Worm (Caenorhabditis elegans) whole organism, L2 larva: ENCODE data around the gene K04C1.5.

Source experiments
- C34F6.9 ChIP-seq: fragments of 150-350 bp; optimal IDR thresholded peaks from 2 replicates; lab custom pipeline; 2014; ENCODE audit warnings: missing biosample characterization, missing genetic modification characterization
- F13H6.1 ChIP-seq: sonication (generic microtip); optimal IDR thresholded peaks from 2 replicates; lab custom pipeline; 2016; ENCODE audit warnings: missing genetic modification characterization, missing compliant biosample characterization
- Y55F3AM.14 ChIP-seq: fragments of 200-800 bp; sonication (Bioruptor generic); optimal IDR thresholded peaks from 2 replicates; lab custom pipeline; 2018; ENCODE audit warnings: mild to moderate bottlenecking, missing genetic modification characterization, missing compliant biosample characterization
- aly-2 ChIP-seq: fragments of 150-350 bp; optimal IDR thresholded peaks from 2 replicates; lab custom pipeline; 2014; ENCODE audit warnings: missing biosample characterization, missing genetic modification characterization
- ama-1 ChIP-seq: fragments of 150-350 bp; optimal IDR thresholded peaks from 2 replicates; lab custom pipeline; 2018; ENCODE audit warnings: inconsistent platforms
- ceh-16 ChIP-seq: fragments of 150-350 bp; optimal IDR thresholded peaks from 2 replicates; lab custom pipeline; 2014; ENCODE audit warnings: missing biosample characterization, missing genetic modification characterization
- ceh-82 ChIP-seq: fragments of 150-350 bp; optimal IDR thresholded peaks from 2 replicates; lab custom pipeline; 2014; ENCODE audit warnings: missing biosample characterization, missing genetic modification characterization
- crh-2 ChIP-seq: sonication (generic microtip); optimal IDR thresholded peaks from 2 replicates; lab custom pipeline; 2017; ENCODE audit warnings: missing biosample characterization, missing genetic modification characterization
- egl-27 ChIP-seq: sonication (generic microtip); optimal IDR thresholded peaks from 3 replicates; lab custom pipeline; 2017; ENCODE audit warnings: missing biosample characterization, missing genetic modification reagents, missing genetic modification characterization
- elt-1 ChIP-seq: fragments of 150-350 bp; optimal IDR thresholded peaks from 2 replicates; lab custom pipeline; 2014; ENCODE audit warnings: missing biosample characterization, missing genetic modification characterization
- fos-1 ChIP-seq: fragments of 150-350 bp; optimal IDR thresholded peaks from 2 replicates; lab custom pipeline; 2014; ENCODE audit warnings: missing biosample characterization, missing genetic modification characterization
- gmeb-1 ChIP-seq: fragments of 150-350 bp; optimal IDR thresholded peaks from 2 replicates; lab custom pipeline; 2014; ENCODE audit warnings: missing biosample characterization, missing genetic modification characterization
- lin-11 ChIP-seq: fragments of 150-350 bp; sonication (generic microtip); optimal IDR thresholded peaks from 2 replicates; lab custom pipeline; 2014; ENCODE audit warnings: missing biosample characterization, missing genetic modification characterization, inconsistent platforms, mixed read lengths
- lin-13 ChIP-seq: fragments of 150-350 bp; optimal IDR thresholded peaks from 2 replicates; lab custom pipeline; 2014; ENCODE audit warnings: missing biosample characterization, missing genetic modification reagents, missing genetic modification characterization
- lsy-2 ChIP-seq, 2 experiments: fragments of 150-350 bp in 1 of 2; sonication (generic microtip) in 1 of 2; optimal IDR thresholded peaks; 2 replicates each; lab custom pipeline; 2014 to 2017; ENCODE audit warnings: missing biosample characterization in 2 of 2, missing genetic modification characterization in 2 of 2
- mab-5 ChIP-seq: fragments of 150-350 bp; optimal IDR thresholded peaks from 2 replicates; lab custom pipeline; 2014; ENCODE audit warnings: missing biosample characterization, missing genetic modification characterization
- mdl-1 ChIP-seq, 2 experiments: fragments of 150-350 bp in 1 of 2; sonication (generic microtip) in 1 of 2; optimal IDR thresholded peaks; 2 replicates each; lab custom pipeline; 2017; ENCODE audit warnings: missing biosample characterization in 2 of 2, missing genetic modification characterization in 2 of 2
- nhr-10 ChIP-seq: sonication (generic microtip); optimal IDR thresholded peaks from 2 replicates; lab custom pipeline; 2017; ENCODE audit warnings: missing biosample characterization, missing genetic modification characterization
- nhr-12 ChIP-seq: fragments of 150-350 bp; optimal IDR thresholded peaks from 2 replicates; lab custom pipeline; 2014; ENCODE audit warnings: missing biosample characterization, missing genetic modification characterization
- nhr-129 ChIP-seq: fragments of 150-350 bp; optimal IDR thresholded peaks from 2 replicates; lab custom pipeline; 2014; ENCODE audit warnings: missing biosample characterization, missing genetic modification characterization
- nhr-25 ChIP-seq: fragments of 150-350 bp; sonication (generic microtip); optimal IDR thresholded peaks from 3 replicates; lab custom pipeline; 2014; ENCODE audit warnings: missing biosample characterization, missing genetic modification characterization
- nhr-6 ChIP-seq: fragments of 150-350 bp; optimal IDR thresholded peaks from 2 replicates; lab custom pipeline; 2014; ENCODE audit warnings: missing biosample characterization, missing genetic modification characterization
- nhr-77 ChIP-seq: fragments of 150-350 bp; optimal IDR thresholded peaks from 2 replicates; lab custom pipeline; 2014; ENCODE audit warnings: missing biosample characterization, missing genetic modification characterization
- peb-1 ChIP-seq: fragments of 150-350 bp; optimal IDR thresholded peaks from 2 replicates; lab custom pipeline; 2014; ENCODE audit warnings: missing biosample characterization, missing genetic modification characterization
- sem-4 ChIP-seq: fragments of 150-350 bp; optimal IDR thresholded peaks from 2 replicates; lab custom pipeline; 2014; ENCODE audit warnings: missing biosample characterization, missing genetic modification reagents, missing genetic modification characterization
- skn-1 ChIP-seq: sonication (generic microtip); optimal IDR thresholded peaks from 2 replicates; lab custom pipeline; 2017; ENCODE audit warnings: missing biosample characterization, missing genetic modification characterization
- sma-3 ChIP-seq: sonication (generic microtip); optimal IDR thresholded peaks from 2 replicates; lab custom pipeline; 2016; ENCODE audit warnings: missing genetic modification reagents, missing genetic modification characterization, missing compliant biosample characterization
- sma-9 ChIP-seq, 2 experiments: fragments of 150-350 bp in 1 of 2; sonication (generic microtip) in 1 of 2; optimal IDR thresholded peaks; 2 replicates each; lab custom pipeline; 2014 to 2016; ENCODE audit warnings: missing genetic modification characterization in 2 of 2, mild to moderate bottlenecking in 1 of 2, missing biosample characterization in 1 of 2, missing compliant biosample characterization in 1 of 2, missing genetic modification reagents in 1 of 2, moderate library complexity in 1 of 2
- snpc-4 ChIP-seq: fragments of 150-350 bp; optimal IDR thresholded peaks from 2 replicates; lab custom pipeline; 2014; ENCODE audit warnings: missing biosample characterization, missing genetic modification characterization
- unc-55 ChIP-seq: fragments of 150-350 bp; sonication (generic microtip); optimal IDR thresholded peaks from 3 replicates; lab custom pipeline; 2014; ENCODE audit warnings: missing biosample characterization, missing genetic modification reagents, missing genetic modification characterization
- unc-62 ChIP-seq: fragments of 150-350 bp; optimal IDR thresholded peaks from 2 replicates; lab custom pipeline; 2014; ENCODE audit warnings: missing biosample characterization, missing genetic modification reagents, missing genetic modification characterization
- zag-1 ChIP-seq: fragments of 150-350 bp; optimal IDR thresholded peaks from 2 replicates; lab custom pipeline; 2014; ENCODE audit warnings: missing biosample characterization, missing genetic modification characterization
- ztf-4 ChIP-seq: fragments of 150-350 bp; optimal IDR thresholded peaks from 2 replicates; lab custom pipeline; 2014; ENCODE audit warnings: missing biosample characterization, missing genetic modification characterization

The K04C1.5 gene

DNA sequence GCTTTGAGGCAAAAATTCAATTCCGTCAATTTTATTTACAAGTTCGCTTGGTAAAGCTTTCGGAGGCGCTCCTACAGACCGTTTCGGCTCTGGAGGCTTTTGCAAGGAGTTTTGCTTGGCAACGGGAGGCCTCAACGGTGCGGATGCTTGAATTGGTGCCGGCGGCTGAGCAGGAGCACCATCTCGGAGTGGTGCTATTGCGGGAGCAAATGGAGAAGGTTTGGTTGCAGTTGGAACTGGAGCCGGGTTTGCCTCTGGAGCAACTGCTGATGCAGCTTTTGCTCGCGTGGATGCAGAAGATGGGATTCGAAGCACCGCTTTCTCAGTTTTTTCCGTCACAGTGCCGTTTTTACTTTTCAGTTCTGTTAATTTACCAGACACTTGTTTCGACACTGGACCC is 42.1 kb downstream of the K04C1.5 start:
- no peak for TF ChIP-seq crh-2
- no peak for TF ChIP-seq fos-1 (tag; lab: Kevin White, UChicago)
- TF ChIP-seq nhr-77 (tag; lab: Kevin White, UChicago), result no peak
- no peak for TF ChIP-seq zag-1 (tag; lab: Kevin White, UChicago)
- no peak for TF ChIP-seq sem-4 (tag; lab: Kevin White, UChicago)
- no peak for TF ChIP-seq gmeb-1 (tag; lab: Kevin White, UChicago)

DNA sequence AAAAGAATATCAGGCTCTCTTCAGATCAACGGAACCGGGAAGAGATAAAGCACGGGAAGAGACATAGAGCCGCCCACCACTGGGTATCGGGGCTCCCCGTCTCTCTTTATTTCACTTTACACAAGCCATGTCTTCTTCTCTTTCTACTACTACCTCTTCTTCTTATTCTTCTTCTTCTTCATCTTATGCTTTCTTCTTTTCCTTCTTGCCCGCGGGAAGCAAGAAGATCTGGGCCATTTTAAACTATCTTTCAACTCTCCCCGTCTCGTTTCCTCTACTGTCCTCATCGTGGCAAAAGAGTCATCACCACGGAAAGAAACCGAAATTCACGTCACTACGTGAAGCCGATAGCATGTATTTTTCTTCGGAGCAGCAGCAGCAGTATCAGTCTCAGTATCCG is 44.8 kb downstream of the K04C1.5 start:
- TF ChIP-seq F13H6.1 (tag; lab: Kevin White, UChicago) (peak; percentile 77), sma-9 (GFP tag; optimal IDR thresholded peaks at IDR 0.05; lab: Kevin White, UChicago) (peak; percentile 65), sma-9 (tag; optimal IDR thresholded peaks at IDR 0.05; lab: Kevin White, UChicago) (no peak), C34F6.9 (tag; lab: Kevin White, UChicago) (no peak), nhr-25 (tag; lab: Kevin White, UChicago) (no peak), sem-4 (tag; lab: Kevin White, UChicago) (peak; percentile 15), lsy-2 (tag; optimal IDR thresholded peaks at IDR 0.05; lab: Kevin White, UChicago) (peak in 1 of 2 experiments; percentile 9), ztf-4 (tag; lab: Kevin White, UChicago) (peak; percentile 18), peb-1 (tag; lab: Kevin White, UChicago) (no peak), gmeb-1 (tag; lab: Kevin White, UChicago) (no peak), ceh-82 (tag; lab: Kevin White, UChicago) (no peak), skn-1 (no peak), Y55F3AM.14 (GFP tag; lab: Kevin White, UChicago) (no peak), lin-11 (tag; lab: Kevin White, UChicago) (no peak), nhr-129 (tag; lab: Kevin White, UChicago) (peak; percentile 47)

DNA sequence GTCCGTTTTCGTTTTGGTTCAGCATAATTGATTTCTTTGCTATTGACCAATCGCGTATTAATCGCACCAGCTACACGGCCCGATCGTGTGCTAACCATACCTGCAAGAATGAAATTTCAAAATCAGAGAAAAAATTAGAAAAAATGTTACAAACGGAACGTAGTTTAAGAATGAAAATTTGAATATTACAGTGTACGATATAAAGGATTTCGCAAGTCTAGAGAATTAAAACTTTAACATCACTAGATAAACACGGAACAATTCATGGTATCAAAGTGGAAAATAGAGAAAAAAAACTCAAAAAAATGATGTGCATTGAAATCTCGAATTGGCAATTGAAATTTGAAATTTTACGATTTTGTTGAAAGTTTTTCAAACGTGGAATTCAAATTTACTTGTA is 48.7 kb downstream of the K04C1.5 start, which contains the start of gene madd-3:
madd-3 (minus strand) TSS at position 101 of the 400 bp plus-strand sequence.
- TF ChIP-seq skn-1 (no peak), aly-2 (tag; lab: Kevin White, UChicago) (no peak), unc-62 (GFP tag; lab: Kevin White, UChicago) (no peak), zag-1 (tag; lab: Kevin White, UChicago) (no peak), Y55F3AM.14 (GFP tag; lab: Kevin White, UChicago) (no peak), nhr-77 (tag; lab: Kevin White, UChicago) (no peak), ceh-16 (tag; lab: Kevin White, UChicago) (no peak), lin-13 (no peak), sma-9 (GFP tag; optimal IDR thresholded peaks at IDR 0.05; lab: Kevin White, UChicago) (no peak), sma-9 (tag; optimal IDR thresholded peaks at IDR 0.05; lab: Kevin White, UChicago) (no peak)

DNA sequence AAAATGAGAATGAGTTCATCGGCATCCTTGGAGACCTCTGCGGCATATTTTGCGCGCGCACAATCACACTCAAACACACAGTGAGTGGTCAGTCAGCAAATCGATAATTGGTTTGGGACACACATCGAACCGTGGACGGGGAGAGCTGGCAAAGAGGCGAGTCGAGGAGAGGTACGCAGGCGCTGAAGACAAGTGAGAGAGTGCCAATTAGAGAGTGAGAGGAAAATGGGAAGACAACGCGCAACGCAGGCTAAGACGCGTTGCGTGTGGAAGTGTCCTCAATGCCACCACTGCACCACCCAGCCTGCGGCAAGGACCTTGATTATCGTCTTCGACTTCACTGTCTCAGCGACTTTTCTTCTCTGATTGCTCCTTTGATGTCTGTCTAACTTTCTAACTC is 49.4 kb downstream of the K04C1.5 start:
- peak; percentile 28 for TF ChIP-seq ztf-4 (tag; lab: Kevin White, UChicago)
- TF ChIP-seq egl-27, result peak; percentile 62
- no peak for TF ChIP-seq nhr-10
- no peak for TF ChIP-seq elt-1 (tag; lab: Kevin White, UChicago)
- peak; percentile 44 for TF ChIP-seq mab-5
- TF ChIP-seq crh-2, result peak; percentile 83
- peak; percentile 78 for TF ChIP-seq lin-13
- TF ChIP-seq nhr-12 (tag; lab: Kevin White, UChicago), result no peak
- peak; percentile 47 for TF ChIP-seq sem-4 (tag; lab: Kevin White, UChicago)
- TF ChIP-seq nhr-25 (tag; lab: Kevin White, UChicago), result peak; percentile 52
- peak; percentile 91 for TF ChIP-seq nhr-129 (tag; lab: Kevin White, UChicago)
- peak in 1 of 2 experiments; percentile 67 for TF ChIP-seq lsy-2 (tag; optimal IDR thresholded peaks at IDR 0.05; lab: Kevin White, UChicago)
- no peak for TF ChIP-seq nhr-6 (tag; lab: Kevin White, UChicago)
- peak; percentile 43 for TF ChIP-seq sma-3 (GFP tag; lab: Kevin White, UChicago)
- peak; percentile 89 for TF ChIP-seq F13H6.1 (tag; lab: Kevin White, UChicago)
- peak; percentile 35 to 50 for TF ChIP-seq mdl-1 (tag; optimal IDR thresholded peaks at IDR 0.05; lab: Kevin White, UChicago)
- TF ChIP-seq zag-1 (tag; lab: Kevin White, UChicago), result peak; percentile 46
- peak; percentile 83 for TF ChIP-seq unc-55 (GFP tag; lab: Kevin White, UChicago)
- TF ChIP-seq fos-1 (tag; lab: Kevin White, UChicago), result peak; percentile 13
- TF ChIP-seq sma-9 (GFP tag; optimal IDR thresholded peaks at IDR 0.05; lab: Kevin White, UChicago), result peak; percentile 79
- TF ChIP-seq sma-9 (tag; optimal IDR thresholded peaks at IDR 0.05; lab: Kevin White, UChicago), result no peak
- TF ChIP-seq snpc-4 (tag; lab: Kevin White, UChicago), result peak; percentile 55
- TF ChIP-seq C34F6.9 (tag; lab: Kevin White, UChicago), result peak; percentile 87
- no peak for TF ChIP-seq ama-1
- TF ChIP-seq peb-1 (tag; lab: Kevin White, UChicago), result peak; percentile 80
- no peak for TF ChIP-seq ceh-82 (tag; lab: Kevin White, UChicago)
- TF ChIP-seq gmeb-1 (tag; lab: Kevin White, UChicago), result peak; percentile 63
- peak; percentile 25 for TF ChIP-seq lin-11 (tag; lab: Kevin White, UChicago)
